Worm (Caenorhabditis elegans) whole organism, L4/young adult: Measurements from ENCODE around the gene nspc-15.
A peak's percentile ranks its signal among the peaks of the same experiment; 100 is the strongest.

Experiments
- dao-5 ChIP-seq: sonication (generic microtip); optimal IDR thresholded peaks from 2 replicates; lab custom pipeline; 2016; ENCODE audit warnings: missing genotype, missing genetic modification characterization, moderate library complexity, missing compliant biosample characterization
- him-1 ChIP-seq: sonication (generic microtip); optimal IDR thresholded peaks from 2 replicates; lab custom pipeline; 2016; ENCODE audit warnings: missing genotype, missing genetic modification reagents, missing genetic modification characterization, missing compliant biosample characterization

- peak; percentile 99 for TF ChIP-seq him-1 (tag; lab: Kevin White, UChicago)
- peak; percentile 76 for TF ChIP-seq dao-5 (tag; lab: Kevin White, UChicago)
These were observed 2.5 kb downstream of the nspc-15 start for ce11 chrX:12362951-12363486.
